Worm (Caenorhabditis elegans) whole organism, L3 larva: ENCODE results near the gene C34D4.3.

Source experiments
- R02D3.7 ChIP-seq: fragments of 150-350 bp; optimal IDR thresholded peaks from 2 replicates; lab custom pipeline; 2014; ENCODE audit warnings: missing biosample characterization, missing genetic modification characterization
- aly-2 ChIP-seq: fragments of 150-350 bp; optimal IDR thresholded peaks from 2 replicates; lab custom pipeline; 2014; ENCODE audit warnings: missing biosample characterization, missing genetic modification characterization
- ama-1 ChIP-seq: fragments of 150-350 bp; optimal IDR thresholded peaks from 2 replicates; lab custom pipeline; 2018
- ceh-16 ChIP-seq: sonication (generic microtip); optimal IDR thresholded peaks from 2 replicates; lab custom pipeline; 2017; ENCODE audit warnings: missing biosample characterization, missing genetic modification characterization
- ceh-28 ChIP-seq: fragments of 150-350 bp; optimal IDR thresholded peaks from 2 replicates; lab custom pipeline; 2014; ENCODE audit warnings: missing biosample characterization, missing genetic modification reagents, missing genetic modification characterization
- ceh-82 ChIP-seq: fragments of 150-350 bp; optimal IDR thresholded peaks from 2 replicates; lab custom pipeline; 2014; ENCODE audit warnings: missing biosample characterization, missing genetic modification characterization
- ceh-9 ChIP-seq: sonication (generic microtip); optimal IDR thresholded peaks from 2 replicates; lab custom pipeline; 2018; ENCODE audit warnings: missing biosample characterization, missing genetic modification characterization
- daf-12 ChIP-seq: fragments of 150-350 bp; optimal IDR thresholded peaks from 2 replicates; lab custom pipeline; 2014; ENCODE audit warnings: missing biosample characterization, missing genetic modification reagents, missing genetic modification characterization
- egl-27 ChIP-seq: sonication (generic microtip); optimal IDR thresholded peaks from 4 replicates; lab custom pipeline; 2017; ENCODE audit warnings: missing biosample characterization, missing genetic modification reagents, missing genetic modification characterization
- egl-5 ChIP-seq: fragments of 150-350 bp; optimal IDR thresholded peaks from 2 replicates; lab custom pipeline; 2017; ENCODE audit warnings: missing biosample characterization, missing genetic modification reagents, missing genetic modification characterization, inconsistent platforms
- elt-1 ChIP-seq: fragments of 150-350 bp; optimal IDR thresholded peaks from 2 replicates; lab custom pipeline; 2014; ENCODE audit warnings: missing biosample characterization, missing genetic modification characterization
- elt-2 ChIP-seq: sonication (generic microtip); optimal IDR thresholded peaks from 2 replicates; lab custom pipeline; 2016; ENCODE audit warnings: missing genetic modification reagents, mild to moderate bottlenecking, missing genetic modification characterization, missing compliant biosample characterization
- elt-3 ChIP-seq, 3 experiments: fragments of 150-350 bp in 1 of 3; sonication (generic microtip) in 2 of 3; optimal IDR thresholded peaks; 2 replicates in 2 of 3; 4 replicates in 1 of 3; lab custom pipeline; 2014 to 2017; ENCODE audit warnings: missing biosample characterization in 3 of 3, missing genetic modification characterization in 3 of 3
- eor-1 ChIP-seq, 2 experiments: fragments of 150-350 bp; optimal IDR thresholded peaks; 2 replicates each; lab custom pipeline; 2014 to 2018; ENCODE audit warnings: missing biosample characterization in 2 of 2, missing genetic modification characterization in 2 of 2
- fkh-10 ChIP-seq: sonication (generic microtip); optimal IDR thresholded peaks from 2 replicates; lab custom pipeline; 2017; ENCODE audit warnings: missing biosample characterization, missing genetic modification reagents, missing genetic modification characterization
- fkh-2 ChIP-seq: fragments of 150-350 bp; optimal IDR thresholded peaks from 2 replicates; lab custom pipeline; 2014; ENCODE audit warnings: missing biosample characterization, missing genetic modification reagents, missing genetic modification characterization
- fos-1 ChIP-seq: fragments of 150-350 bp; optimal IDR thresholded peaks from 2 replicates; lab custom pipeline; 2014; ENCODE audit warnings: missing biosample characterization, missing genetic modification characterization
- hmg-11 ChIP-seq: sonication (generic microtip); optimal IDR thresholded peaks from 2 replicates; lab custom pipeline; 2016; ENCODE audit warnings: missing genetic modification characterization, missing compliant biosample characterization
- lin-15B ChIP-seq: fragments of 150-350 bp; optimal IDR thresholded peaks from 2 replicates; lab custom pipeline; 2014; ENCODE audit warnings: missing biosample characterization, missing genetic modification characterization
- lin-39 ChIP-seq: fragments of 150-350 bp; optimal IDR thresholded peaks from 2 replicates; lab custom pipeline; 2018; ENCODE audit warnings: missing biosample characterization, missing genetic modification reagents, missing genetic modification characterization
- mml-1 ChIP-seq: fragments of 150-350 bp; sonication (generic microtip); optimal IDR thresholded peaks from 3 replicates; lab custom pipeline; 2014; ENCODE audit warnings: missing biosample characterization, missing genetic modification characterization
- nfya-1 ChIP-seq: sonication (generic microtip); optimal IDR thresholded peaks from 2 replicates; lab custom pipeline; 2017; ENCODE audit warnings: missing genetic modification characterization, mild to moderate bottlenecking, missing compliant biosample characterization, antibody characterized with exemption, moderate library complexity; ENCODE audit not compliant: insufficient read depth
- nhr-12 ChIP-seq: fragments of 150-350 bp; optimal IDR thresholded peaks from 2 replicates; lab custom pipeline; 2014; ENCODE audit warnings: missing biosample characterization, missing genetic modification characterization
- nhr-23 ChIP-seq: fragments of 150-350 bp; optimal IDR thresholded peaks from 2 replicates; lab custom pipeline; 2014; ENCODE audit warnings: missing biosample characterization, missing genetic modification reagents, missing genetic modification characterization
- nhr-25 ChIP-seq: sonication (generic microtip); optimal IDR thresholded peaks from 2 replicates; lab custom pipeline; 2017; ENCODE audit warnings: missing biosample characterization, missing genetic modification characterization
- nhr-67 ChIP-seq: fragments of 150-350 bp; optimal IDR thresholded peaks from 2 replicates; lab custom pipeline; 2014; ENCODE audit warnings: missing biosample characterization, missing genetic modification characterization
- pha-4 ChIP-seq: fragments of 150-350 bp; optimal IDR thresholded peaks from 2 replicates; lab custom pipeline; 2014; ENCODE audit warnings: missing biosample characterization, missing genetic modification reagents, missing genetic modification characterization
- pqm-1 ChIP-seq: fragments of 150-350 bp; optimal IDR thresholded peaks from 2 replicates; lab custom pipeline; 2017; ENCODE audit warnings: missing biosample characterization, missing genetic modification characterization, inconsistent platforms
- skn-1 ChIP-seq: fragments of 150-350 bp; optimal IDR thresholded peaks from 2 replicates; lab custom pipeline; 2014; ENCODE audit warnings: missing biosample characterization, missing genetic modification characterization
- snpc-4 ChIP-seq: fragments of 150-350 bp; optimal IDR thresholded peaks from 2 replicates; lab custom pipeline; 2014; ENCODE audit warnings: missing biosample characterization, missing genetic modification characterization
- tbx-2 ChIP-seq: sonication (generic microtip); optimal IDR thresholded peaks from 2 replicates; lab custom pipeline; 2016; ENCODE audit warnings: mild to moderate bottlenecking, missing genetic modification characterization, missing compliant biosample characterization
- ztf-4 ChIP-seq: fragments of 150-350 bp; optimal IDR thresholded peaks from 2 replicates; lab custom pipeline; 2014; ENCODE audit warnings: missing biosample characterization, missing genetic modification characterization

The C34D4.3 gene

DNA sequence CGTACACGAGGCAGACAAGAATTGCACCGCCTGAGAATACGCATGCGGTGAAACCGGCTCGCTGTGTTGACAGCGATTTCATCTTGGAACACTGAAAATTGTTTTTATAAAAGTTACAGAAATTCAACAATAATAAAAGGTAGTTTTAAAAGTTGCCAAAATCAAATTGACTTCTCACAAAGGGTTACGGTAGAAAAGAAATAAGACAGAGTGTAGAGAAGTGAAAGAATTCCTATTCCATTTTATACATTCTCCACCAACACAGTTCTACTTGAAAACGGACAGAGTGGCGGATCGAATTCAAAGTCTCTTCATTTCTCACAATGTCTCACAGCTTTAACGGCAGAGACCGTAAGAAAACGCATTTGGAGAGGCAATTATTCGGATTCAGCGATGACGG, 1.1 kb upstream of the C34D4.3 start, which contains the start of gene col-113:
col-113 (minus strand) TSS at position 101 of the 400 bp plus-strand sequence.
- TF ChIP-seq nhr-23 (tag; lab: Kevin White, UChicago) (no peak), ceh-28 (no peak), tbx-2 (tag; lab: Kevin White, UChicago) (no peak), pqm-1 (tag; lab: Kevin White, UChicago) (no peak), daf-12 (tag; lab: Kevin White, UChicago) (no peak), ceh-82 (tag; lab: Kevin White, UChicago) (no peak), pha-4 (tag; lab: Kevin White, UChicago) (no peak), egl-27 (tag; lab: Kevin White, UChicago) (no peak), nhr-25 (tag; lab: Kevin White, UChicago) (no peak), elt-1 (tag; lab: Kevin White, UChicago) (no peak), nhr-12 (no peak), ztf-4 (tag; lab: Kevin White, UChicago) (no peak), lin-39 (no peak), ama-1 (no peak), hmg-11 (no peak), nhr-67 (tag; lab: Kevin White, UChicago) (no peak), elt-2 (tag; lab: Kevin White, UChicago) (no peak)

DNA sequence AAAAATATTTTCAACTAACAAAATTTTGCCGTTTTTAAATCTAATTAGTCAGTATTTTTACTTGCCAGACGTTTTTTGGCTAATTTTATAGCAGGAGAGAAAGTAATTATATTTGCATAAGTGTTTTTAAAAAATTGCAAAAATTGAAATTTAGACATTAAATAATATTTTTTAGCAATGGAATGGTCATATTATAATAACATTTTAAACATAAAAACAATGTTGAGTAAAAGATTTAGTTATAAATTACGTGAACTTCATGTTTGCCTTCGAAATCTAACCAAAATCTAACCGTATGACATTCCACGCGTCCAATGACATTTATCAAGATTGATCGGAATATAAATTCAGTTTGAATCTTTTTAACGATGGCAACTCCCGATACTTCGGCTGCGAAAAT, 894 bp downstream of the C34D4.3 start, which contains the start of gene C34D4.2:
C34D4.2 (plus strand) TSS at position 301 of the 400 bp plus-strand sequence.
- TF ChIP-seq fkh-10 (no peak), skn-1 (tag; lab: Kevin White, UChicago) (no peak), elt-1 (tag; lab: Kevin White, UChicago) (no peak), nhr-25 (tag; lab: Kevin White, UChicago) (no peak), ceh-9 (tag; lab: Kevin White, UChicago) (no peak), nhr-12 (no peak), lin-39 (no peak), aly-2 (no peak)

DNA sequence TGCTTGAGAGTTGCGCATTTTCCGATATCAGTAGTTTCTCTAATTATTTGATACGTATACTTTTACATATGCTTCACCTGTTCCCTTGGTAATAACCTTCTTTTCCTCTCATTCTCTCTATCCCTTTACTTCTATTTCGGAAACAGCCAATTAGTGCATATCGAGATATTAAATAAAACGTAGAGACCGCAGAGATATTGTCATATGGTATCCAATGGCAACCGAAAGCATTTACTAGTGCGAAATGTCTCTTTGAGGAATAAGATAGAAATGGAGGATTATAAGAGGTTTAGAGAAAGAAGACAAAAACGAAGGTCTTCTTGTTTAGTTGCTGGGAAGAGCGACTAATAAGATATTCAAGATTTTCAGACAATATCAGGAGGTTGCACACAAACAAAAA, 2.9 kb downstream of the C34D4.3 start, which contains the start of gene maph-9:
maph-9 (plus strand) TSS at position 273 of the 400 bp plus-strand sequence.
- no peak for TF ChIP-seq elt-3 (tag; optimal IDR thresholded peaks at IDR 0.05; lab: Kevin White, UChicago)
- no peak for TF ChIP-seq pqm-1 (tag; lab: Kevin White, UChicago)

DNA sequence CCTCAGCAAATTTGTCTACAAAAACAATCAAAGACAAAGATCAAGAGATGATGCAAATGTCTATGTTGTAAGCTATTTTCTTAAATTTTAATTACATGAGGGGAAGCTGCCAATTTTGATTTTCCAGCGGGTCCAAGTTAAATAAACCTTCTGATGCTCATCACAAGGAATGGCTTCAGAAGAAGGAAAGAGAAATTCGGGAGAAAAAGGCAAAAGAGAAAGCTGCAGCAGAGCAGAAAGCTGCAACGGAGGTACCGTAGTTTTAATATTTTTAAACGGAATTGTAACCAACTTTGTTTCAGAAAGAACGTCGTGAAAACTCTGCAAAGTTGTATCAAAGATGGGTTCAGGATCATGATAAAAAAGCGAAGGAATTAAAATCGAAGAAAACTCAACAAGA, 4.7 kb downstream of the C34D4.3 start:
- TF ChIP-seq egl-5 (tag; lab: Kevin White, UChicago) (no peak), lin-39 (no peak), fkh-2 (tag; lab: Kevin White, UChicago) (no peak), R02D3.7 (tag; lab: Kevin White, UChicago) (no peak), ztf-4 (tag; lab: Kevin White, UChicago) (no peak), ceh-82 (tag; lab: Kevin White, UChicago) (no peak), ama-1 (no peak), nhr-25 (tag; lab: Kevin White, UChicago) (no peak), ceh-16 (tag; lab: Kevin White, UChicago) (no peak), tbx-2 (tag; lab: Kevin White, UChicago) (no peak)
- TF ChIP-seq, all 47 proteins: peak for 0

DNA sequence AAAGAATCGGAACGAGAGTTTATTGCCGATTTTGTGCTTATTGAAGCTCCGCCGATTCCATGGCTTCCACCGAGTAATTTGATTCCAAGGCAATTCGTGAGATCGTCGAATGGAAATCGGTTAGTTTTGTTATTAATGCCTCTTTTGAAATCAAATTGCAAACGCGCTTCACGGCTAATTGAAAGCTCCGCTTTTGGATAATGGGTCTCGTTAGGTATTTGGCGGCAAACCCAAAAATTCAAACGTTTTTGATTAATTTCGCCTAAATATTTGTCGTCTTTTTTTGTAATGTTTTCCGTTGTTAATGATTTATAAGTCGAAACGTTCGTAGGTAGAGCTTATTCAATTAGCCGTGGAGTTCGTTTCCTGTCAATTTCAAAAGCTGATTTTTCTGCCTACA, 6.1 kb downstream of the C34D4.3 start:
- TF ChIP-seq daf-12 (tag; lab: Kevin White, UChicago), result no peak

DNA sequence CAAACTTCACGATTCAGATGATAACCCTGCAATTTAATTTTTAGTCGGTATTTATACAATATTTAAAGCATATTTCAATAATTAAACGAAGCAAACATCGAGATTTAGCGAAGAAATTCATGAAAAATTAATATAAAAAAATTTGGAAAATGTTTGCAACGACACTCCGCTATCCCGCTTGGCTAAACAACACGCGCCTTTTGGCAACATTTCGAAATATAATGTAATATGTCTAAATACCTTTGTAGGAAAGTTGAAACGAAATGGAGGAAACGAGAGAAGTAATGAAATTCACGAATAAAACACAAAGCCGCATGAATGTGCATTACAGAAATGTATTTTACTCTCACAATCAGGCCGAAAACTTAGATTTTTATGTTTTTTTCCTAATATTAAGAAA, 12.3 kb downstream of the C34D4.3 start, which contains the start of gene rpc-1:
rpc-1 (minus strand) TSS at position 26 of the 400 bp plus-strand sequence.
- TF ChIP-seq nfya-1 (peak; percentile 34), lin-15B (tag; lab: Kevin White, UChicago) (peak; percentile 34), nhr-12 (no peak)

DNA sequence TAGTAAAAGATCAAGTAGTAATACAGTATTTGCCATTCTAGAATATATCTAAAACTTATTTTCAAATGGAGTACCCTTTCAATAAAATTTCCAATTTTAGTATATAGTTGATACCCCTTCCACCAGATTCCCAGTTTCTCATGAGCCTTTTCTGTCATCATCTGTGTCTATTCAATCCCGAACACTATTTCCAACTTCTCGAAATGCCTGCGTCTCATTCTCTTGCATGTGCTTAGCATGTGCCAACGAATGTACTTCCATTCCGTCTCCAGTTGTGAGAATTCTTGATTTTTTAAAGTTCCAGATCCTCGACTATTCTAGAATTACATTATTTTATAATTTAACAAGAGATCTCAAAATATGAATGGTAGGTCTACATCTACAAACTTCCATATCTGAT, 13.1 kb downstream of the C34D4.3 start, which contains the start of gene C42D4.18:
C42D4.18 (plus strand) TSS at position 231 of the 400 bp plus-strand sequence.
- TF ChIP-seq pqm-1 (tag; lab: Kevin White, UChicago) (no peak), nhr-12 (no peak), R02D3.7 (tag; lab: Kevin White, UChicago) (no peak), mml-1 (peak; percentile 51), lin-15B (tag; lab: Kevin White, UChicago) (peak; percentile 4), hmg-11 (peak; percentile 36), eor-1 (tag; optimal IDR thresholded peaks at IDR 0.05; lab: Kevin White, UChicago) (no peak), elt-3 (tag; optimal IDR thresholded peaks at IDR 0.05; lab: Kevin White, UChicago) (no peak), ceh-28 (no peak), egl-5 (tag; lab: Kevin White, UChicago) (no peak), fos-1 (tag; lab: Kevin White, UChicago) (no peak), snpc-4 (tag; lab: Kevin White, UChicago) (no peak), nfya-1 (peak; percentile 43), nhr-23 (tag; lab: Kevin White, UChicago) (no peak), elt-1 (tag; lab: Kevin White, UChicago) (no peak), fkh-2 (tag; lab: Kevin White, UChicago) (no peak), ztf-4 (tag; lab: Kevin White, UChicago) (no peak), nhr-67 (tag; lab: Kevin White, UChicago) (no peak)
- TF ChIP-seq, all 47 proteins: peak for 4
